Worm (Caenorhabditis elegans) whole organism, L1 larva: Measurements from ENCODE around the gene F26F4.9.

ENCODE experiments used
- ceh-90 ChIP-seq: sonication (generic microtip); optimal IDR thresholded peaks from 2 replicates; lab custom pipeline; 2016; ENCODE audit warnings: missing genetic modification characterization, missing compliant biosample characterization
- grh-1 ChIP-seq: fragments of 200-800 bp; sonication (Bioruptor generic); IDR thresholded peaks from 2 replicates; pipeline ENCODE4 v1.3.6; 2022; ENCODE audit warnings: missing genetic modification reagents, missing genetic modification characterization, missing compliant biosample characterization
- sptf-1 ChIP-seq: fragments of 150-350 bp; optimal IDR thresholded peaks from 2 replicates; lab custom pipeline; 2014; ENCODE audit warnings: missing biosample characterization, missing genetic modification characterization

ce11 chrIII:4917960-4918712 is 5.8 kb upstream of the F26F4.9 start, which contains the start of gene rpb-8:
- peak; percentile 27 for TF ChIP-seq ceh-90
- no peak for TF ChIP-seq grh-1
- no peak for TF ChIP-seq sptf-1 (tag; lab: Kevin White, UChicago)
